Fruit fly (Drosophila melanogaster): ENCODE measurements around the gene CG34174.

The CG34174 gene

DNA sequence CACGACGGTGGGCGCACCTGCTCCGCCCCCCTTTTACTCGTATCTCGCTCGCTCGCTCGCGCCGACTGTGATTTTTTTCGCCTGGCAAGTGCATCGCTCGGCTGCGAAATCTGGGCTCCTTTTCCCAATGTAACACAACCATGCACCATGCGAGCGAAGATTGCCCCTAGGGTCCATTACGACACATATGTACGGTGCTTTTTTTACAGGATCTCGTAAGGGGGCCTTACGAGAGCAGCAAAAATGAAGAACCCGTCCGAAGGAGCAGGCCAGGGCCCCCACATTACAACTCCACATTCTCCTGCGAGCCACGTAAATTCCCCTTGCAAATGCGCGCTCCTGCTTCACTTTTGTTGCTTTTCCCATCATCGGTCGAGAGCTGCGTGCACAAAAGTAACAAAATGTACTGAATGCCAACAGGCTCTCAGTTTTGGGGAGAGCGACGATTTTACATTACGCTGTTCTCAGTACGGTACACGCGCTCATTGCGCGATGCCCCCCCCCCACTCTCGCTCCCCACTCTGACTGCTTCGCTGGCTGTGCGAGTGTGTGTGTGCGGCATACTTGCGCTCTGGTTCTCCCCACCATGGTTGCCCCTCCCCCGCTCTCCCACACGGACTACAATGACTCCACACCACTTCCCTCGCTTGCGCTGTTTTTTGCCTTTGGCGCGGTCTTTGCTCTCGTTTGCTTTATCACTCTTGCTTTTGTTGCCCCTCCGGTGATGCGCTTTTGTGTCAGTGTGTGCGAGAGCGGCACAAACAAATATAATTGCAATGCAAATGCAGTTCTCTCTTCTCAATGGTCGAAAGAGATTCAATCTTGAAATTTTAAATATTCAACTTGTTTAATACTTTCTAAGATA, 11.0 kb upstream of the CG34174 start (continued):
- TF ChIP-seq CG2712 (tag; optimal IDR thresholded peaks at IDR 0.05): peak; percentile 27
- TF ChIP-seq sisA (GFP tag; IDR thresholded peaks at IDR 0.05): no peak
- TF ChIP-seq H15 (GFP tag; IDR thresholded peaks at IDR 0.05): 0 out of 3 replicates have a peak, but pooled peaks have one; percentile 10
- TF ChIP-seq CG10209 (GFP tag; optimal IDR thresholded peaks at IDR 0.05): no peak
- no peak for TF ChIP-seq CrebB (tag; optimal IDR thresholded peaks at IDR 0.05)
- TF ChIP-seq Vsx1 (GFP tag; optimal IDR thresholded peaks at IDR 0.05): no peak
- TF ChIP-seq CG1233 (GFP tag; optimal IDR thresholded peaks at IDR 0.05): no peak
- TF ChIP-seq CG12769 (tag; optimal IDR thresholded peaks at IDR 0.05): peak; percentile 55
- TF ChIP-seq CG8388 (GFP tag; optimal IDR thresholded peaks at IDR 0.05): no peak
- peak; percentile 1 for TF ChIP-seq CG12071 (GFP tag; optimal IDR thresholded peaks at IDR 0.05)
- peak; percentile 53; the same call in 1 of the 3 replicates for TF ChIP-seq CG6175 (GFP tag; IDR thresholded peaks at IDR 0.05)
- TF ChIP-seq CG18262 (tag; optimal IDR thresholded peaks at IDR 0.05): no peak
- no peak for TF ChIP-seq pb (GFP tag; optimal IDR thresholded peaks at IDR 0.05)
- TF ChIP-seq CG6254 (GFP tag; optimal IDR thresholded peaks at IDR 0.05): peak; percentile 31
- TF ChIP-seq crol (GFP tag; IDR thresholded peaks at IDR 0.05): peak; percentile 100
- TF ChIP-seq chm (GFP tag; IDR thresholded peaks at IDR 0.05): peak; percentile 68; the same call in 1 of the 2 replicates
- no peak for TF ChIP-seq CG31388 (GFP tag; optimal IDR thresholded peaks at IDR 0.05)
- TF ChIP-seq mirr (GFP tag; optimal IDR thresholded peaks at IDR 0.05): peak; percentile 3
- no peak for TF ChIP-seq prd (optimal IDR thresholded peaks at IDR 0.05)
- TF ChIP-seq prd (GFP tag; IDR thresholded peaks at IDR 0.05): no peak
- TF ChIP-seq lola (GFP tag; optimal IDR thresholded peaks at IDR 0.05): no peak
- TF ChIP-seq gro (GFP tag; optimal IDR thresholded peaks at IDR 0.05): no peak
- TF ChIP-seq CG17612 (GFP tag; IDR thresholded peaks at IDR 0.05): no peak
- peak; percentile 28 for TF ChIP-seq psq (GFP tag; optimal IDR thresholded peaks at IDR 0.05)
- TF ChIP-seq CG8290 (GFP tag; optimal IDR thresholded peaks at IDR 0.05): no peak
- TF ChIP-seq CG8290 (tag; optimal IDR thresholded peaks at IDR 0.05): peak in 1 of 2 experiments; percentile 55
- TF ChIP-seq CG11456 (GFP tag; IDR thresholded peaks at IDR 0.05): peak; percentile 44; the same call in 1 of the 3 replicates
- TF ChIP-seq CG2120 (GFP tag; optimal IDR thresholded peaks at IDR 0.05): no peak
- peak; percentile 70 for TF ChIP-seq CG9437 (GFP tag; optimal IDR thresholded peaks at IDR 0.05)
- TF ChIP-seq Gug (GFP tag; IDR thresholded peaks at IDR 0.05): no peak
- no peak for TF ChIP-seq gcm2 (GFP tag; optimal IDR thresholded peaks at IDR 0.05)
- no peak for TF ChIP-seq tx (GFP tag; optimal IDR thresholded peaks at IDR 0.05)
- TF ChIP-seq emc (GFP tag; optimal IDR thresholded peaks at IDR 0.05): no peak
- TF ChIP-seq CG11723 (GFP tag; optimal IDR thresholded peaks at IDR 0.05): peak; percentile 8
- no peak for TF ChIP-seq Gsc (GFP tag; IDR thresholded peaks at IDR 0.05)
- TF ChIP-seq Meics (GFP tag; optimal IDR thresholded peaks at IDR 0.05): no peak
- peak; percentile 4; the same call in 1 of the 3 replicates for TF ChIP-seq ken (GFP tag; IDR thresholded peaks at IDR 0.05)
- TF ChIP-seq CG17186 (GFP tag; optimal IDR thresholded peaks at IDR 0.05): peak; percentile 19
- TF ChIP-seq dmrt11E (tag; optimal IDR thresholded peaks at IDR 0.05): no peak
- peak; percentile 76 for TF ChIP-seq ci (GFP tag; IDR thresholded peaks at IDR 0.05)
- TF ChIP-seq CG17802 (tag; optimal IDR thresholded peaks at IDR 0.05): no peak
- peak; percentile 66 for TF ChIP-seq CG13287 (GFP tag; IDR thresholded peaks at IDR 0.05; ENCODE audit: partially characterized antibody)
- peak; percentile 32; the same call in 1 of the 3 replicates for TF ChIP-seq CG34224 (GFP tag; IDR thresholded peaks at IDR 0.05; ENCODE audit: partially characterized antibody)
- TF ChIP-seq CG10366 (GFP tag; IDR thresholded peaks at IDR 0.05): no peak
- peak; percentile 16 for TF ChIP-seq Lhr (GFP tag; optimal IDR thresholded peaks at IDR 0.05)
- 0 out of 2 replicates have a peak, but pooled peaks have one; percentile 13 for TF ChIP-seq Scr (GFP tag; IDR thresholded peaks at IDR 0.05; ENCODE audit: partially characterized antibody)
- no peak for TF ChIP-seq CG1529 (GFP tag; optimal IDR thresholded peaks at IDR 0.05)
- peak; percentile 90 for TF ChIP-seq cg (GFP tag; optimal IDR thresholded peaks at IDR 0.05)
- TF ChIP-seq kni (GFP tag; optimal IDR thresholded peaks at IDR 0.05): peak; percentile 84

Measured in whole organism, embryonic.